Fruit fly (Drosophila melanogaster) whole organism: ENCODE data around the gene CG18508.

Experiments used
- CG8478 ChIP-seq: fragments of >200 bp; optimal IDR thresholded peaks from 2 replicates; lab custom pipeline; 2018; ENCODE audit warnings: inconsistent platforms
- Dll ChIP-seq: fragments of >200 bp; optimal IDR thresholded peaks from 2 replicates; lab custom pipeline; 2017
- pan ChIP-seq: fragments of >200 bp; optimal IDR thresholded peaks from 2 replicates; lab custom pipeline; 2017
- psq ChIP-seq: fragments of >200 bp; optimal IDR thresholded peaks from 2 replicates; lab custom pipeline; 2017

DNA sequence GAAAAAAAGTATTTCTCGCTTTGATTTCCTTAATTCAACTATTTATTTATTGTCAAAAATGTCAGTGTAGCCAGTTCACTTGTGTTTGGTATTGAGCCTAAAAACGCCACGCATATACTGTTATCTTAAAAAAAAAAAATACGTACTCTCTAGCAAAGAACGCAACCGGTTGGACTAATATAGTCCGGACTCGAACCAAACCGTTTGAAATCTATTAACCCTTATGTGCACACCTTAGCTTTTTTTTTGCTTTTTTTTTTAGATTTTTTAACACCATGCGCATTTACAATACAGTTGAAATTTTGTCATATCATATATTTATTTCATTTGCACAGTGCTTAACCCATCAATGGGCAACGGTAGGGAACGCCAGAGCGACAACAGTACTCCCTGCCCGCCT, at the start of gene CG18508:
- no peak for TF ChIP-seq psq
- TF ChIP-seq Dll = no peak
- no peak for TF ChIP-seq CG8478
- no peak for TF ChIP-seq pan
